Fruit fly (Drosophila melanogaster) whole organism, embryonic: ENCODE data around the gene Hr38.

Experiments
- Abd-B ChIP-seq: fragments of 200-800 bp; sonication (Bioruptor generic); optimal IDR thresholded peaks from 2 replicates; lab custom pipeline; 2018; ENCODE audit warnings: missing biosample characterization, mild to moderate bottlenecking, missing genetic modification characterization, moderate library complexity
- BEAF-32 ChIP-seq: fragments of 200-800 bp; sonication (Bioruptor generic); optimal IDR thresholded peaks from 3 replicates; lab custom pipeline; 2017; ENCODE audit warnings: missing biosample characterization, missing genetic modification characterization, mild to moderate bottlenecking, moderate library complexity, missing genetic modification reagents
- CG10274 ChIP-seq: fragments of 200-800 bp; sonication (Bioruptor generic); optimal IDR thresholded peaks from 3 replicates; lab custom pipeline; 2017; ENCODE audit warnings: missing biosample characterization, mild to moderate bottlenecking, missing genetic modification characterization
- CG10431 ChIP-seq: fragments of 200-800 bp; sonication (Bioruptor generic); optimal IDR thresholded peaks from 3 replicates; lab custom pipeline; 2018; ENCODE audit warnings: missing biosample characterization, mild to moderate bottlenecking, missing genetic modification characterization
- CG10979 ChIP-seq: fragments of 200-800 bp; sonication (Bioruptor generic); optimal IDR thresholded peaks from 2 replicates; lab custom pipeline; 2018; ENCODE audit warnings: missing biosample characterization, mild to moderate bottlenecking, missing genetic modification characterization, moderate library complexity
- CG11085 ChIP-seq: fragments of 200-800 bp; sonication (Bioruptor generic); IDR thresholded peaks from 2 replicates; pipeline ENCODE4 v1.3.6; 2022; ENCODE audit warnings: missing biosample characterization, missing genetic modification characterization
- CG11560 ChIP-seq: fragments of 200-800 bp; sonication (Bioruptor generic); IDR thresholded peaks from 3 replicates; pipeline ENCODE4 v1.3.6; 2022; ENCODE audit warnings: missing biosample characterization, missing genetic modification characterization
- CG11696 ChIP-seq: fragments of 200-800 bp; sonication (Bioruptor generic); IDR thresholded peaks from 2 replicates; pipeline ENCODE4 v1.3.6; 2022; ENCODE audit warnings: missing biosample characterization, missing genetic modification characterization
- CG12299 ChIP-seq: fragments of 200-800 bp; sonication (Bioruptor generic); optimal IDR thresholded peaks from 2 replicates; lab custom pipeline; 2018; ENCODE audit warnings: missing biosample characterization, mild to moderate bottlenecking, missing genetic modification characterization
- CG12744 ChIP-seq: fragments of 200-800 bp; sonication (Bioruptor generic); optimal IDR thresholded peaks from 2 replicates; lab custom pipeline; 2016; ENCODE audit warnings: missing biosample characterization, missing genetic modification characterization
- CG14014 ChIP-seq: fragments of 200-800 bp; sonication (Bioruptor generic); IDR thresholded peaks from 2 replicates; pipeline ENCODE4 v1.3.6; 2022; ENCODE audit warnings: missing biosample characterization, missing genetic modification characterization
- CG1647 ChIP-seq: fragments of 200-800 bp; sonication (Bioruptor generic); optimal IDR thresholded peaks from 3 replicates; lab custom pipeline; 2016; ENCODE audit warnings: missing biosample characterization, missing genetic modification characterization
- CG17612 ChIP-seq: fragments of 200-800 bp; sonication (Bioruptor generic); IDR thresholded peaks from 2 replicates; pipeline ENCODE4 v1.3.6; 2022; ENCODE audit warnings: missing biosample characterization, missing genetic modification characterization
- CG18764 ChIP-seq: fragments of 200-800 bp; sonication (Bioruptor generic); optimal IDR thresholded peaks from 3 replicates; lab custom pipeline; 2016; ENCODE audit warnings: missing biosample characterization, missing genetic modification characterization
- CG3065 ChIP-seq: fragments of 200-800 bp; sonication (Bioruptor generic); optimal IDR thresholded peaks from 2 replicates; lab custom pipeline; 2016; ENCODE audit warnings: missing biosample characterization, missing genetic modification characterization
- CG34376 ChIP-seq: fragments of 200-800 bp; sonication (Bioruptor generic); optimal IDR thresholded peaks from 2 replicates; lab custom pipeline; 2018; ENCODE audit warnings: missing biosample characterization, mild to moderate bottlenecking, missing genetic modification characterization
- CG3838 ChIP-seq: fragments of 200-800 bp; sonication (Bioruptor generic); optimal IDR thresholded peaks from 3 replicates; lab custom pipeline; 2016; ENCODE audit warnings: missing biosample characterization, missing genetic modification characterization
- CG4282 ChIP-seq: fragments of 200-800 bp; sonication (Bioruptor generic); optimal IDR thresholded peaks from 2 replicates; lab custom pipeline; 2016; ENCODE audit warnings: missing biosample characterization, missing genetic modification characterization
- CG4328 ChIP-seq: fragments of 200-800 bp; sonication (Bioruptor generic); optimal IDR thresholded peaks from 3 replicates; lab custom pipeline; 2017; ENCODE audit warnings: missing biosample characterization, missing genetic modification reagents, missing genetic modification characterization
- CG4360 ChIP-seq: fragments of 200-800 bp; sonication (Bioruptor generic); IDR thresholded peaks from 2 replicates; pipeline ENCODE4 v1.3.6; 2022; ENCODE audit warnings: missing biosample characterization, missing genetic modification characterization
- CG4424 ChIP-seq: fragments of 200-800 bp; sonication (Bioruptor generic); optimal IDR thresholded peaks from 3 replicates; lab custom pipeline; 2016; ENCODE audit warnings: missing biosample characterization, missing genetic modification characterization
- CG7556 ChIP-seq: fragments of 200-800 bp; sonication (Bioruptor generic); optimal IDR thresholded peaks from 2 replicates; lab custom pipeline; 2017; ENCODE audit warnings: missing biosample characterization, mild to moderate bottlenecking, missing genetic modification characterization
- CG8359 ChIP-seq: fragments of 200-800 bp; sonication (Bioruptor generic); optimal IDR thresholded peaks from 2 replicates; lab custom pipeline; 2017; ENCODE audit warnings: missing biosample characterization, mild to moderate bottlenecking, missing genetic modification characterization, borderline replicate concordance
- CG9609 ChIP-seq: fragments of 200-800 bp; sonication (Bioruptor generic); optimal IDR thresholded peaks from 3 replicates; lab custom pipeline; 2016; ENCODE audit warnings: missing biosample characterization, missing genetic modification characterization
- Dad ChIP-seq: fragments of 200-800 bp; sonication (Bioruptor generic); optimal IDR thresholded peaks from 3 replicates; lab custom pipeline; 2016; ENCODE audit warnings: missing biosample characterization, missing genetic modification characterization
- Dref ChIP-seq: fragments of 200-800 bp; sonication (Bioruptor generic); IDR thresholded peaks from 2 replicates; pipeline ENCODE4 v1.3.6; 2022; ENCODE audit warnings: missing biosample characterization, missing genetic modification characterization
- Drgx ChIP-seq: fragments of 200-800 bp; sonication (Bioruptor generic); IDR thresholded peaks from 2 replicates; pipeline ENCODE4 v1.3.6; 2022; ENCODE audit warnings: missing biosample characterization, missing genetic modification characterization
- Hey ChIP-seq: fragments of 200-800 bp; sonication (Bioruptor generic); optimal IDR thresholded peaks from 3 replicates; lab custom pipeline; 2018; ENCODE audit warnings: missing biosample characterization, mild to moderate bottlenecking, missing genetic modification characterization
- Lim3 ChIP-seq: fragments of 200-800 bp; sonication (Bioruptor generic); IDR thresholded peaks from 2 replicates; pipeline ENCODE4 v1.3.6; 2022; ENCODE audit warnings: missing biosample characterization, missing genetic modification characterization
- Mad ChIP-seq: fragments of 200-800 bp; sonication (Bioruptor generic); optimal IDR thresholded peaks from 2 replicates; lab custom pipeline; 2016; ENCODE audit warnings: missing biosample characterization, missing genetic modification characterization
- Myb ChIP-seq: fragments of 200-800 bp; sonication (Bioruptor generic); optimal IDR thresholded peaks from 2 replicates; lab custom pipeline; 2016; ENCODE audit warnings: missing biosample characterization, missing genetic modification characterization
- PHDP ChIP-seq: fragments of 200-800 bp; sonication (Bioruptor generic); optimal IDR thresholded peaks from 3 replicates; lab custom pipeline; 2018; ENCODE audit warnings: missing biosample characterization, mild to moderate bottlenecking, missing genetic modification characterization, moderate library complexity
- Six4 ChIP-seq: fragments of 200-800 bp; sonication (Bioruptor generic); optimal IDR thresholded peaks from 2 replicates; lab custom pipeline; 2016; ENCODE audit warnings: missing biosample characterization, missing genetic modification characterization
- Spps ChIP-seq: fragments of 200-800 bp; sonication (Bioruptor generic); optimal IDR thresholded peaks from 2 replicates; lab custom pipeline; 2018; ENCODE audit warnings: missing biosample characterization, mild to moderate bottlenecking, missing genetic modification characterization
- Taf1 ChIP-seq: fragments of 200-800 bp; sonication (Bioruptor generic); IDR thresholded peaks from 2 replicates; pipeline ENCODE4 v1.3.6; 2022; ENCODE audit warnings: missing biosample characterization, missing genetic modification characterization
- abd-A ChIP-seq: fragments of 200-800 bp; sonication (Bioruptor generic); optimal IDR thresholded peaks from 3 replicates; lab custom pipeline; 2019; ENCODE audit warnings: missing biosample characterization, mild to moderate bottlenecking, missing genetic modification characterization, moderate library complexity
- corto ChIP-seq: fragments of 200-800 bp; sonication (Bioruptor generic); optimal IDR thresholded peaks from 2 replicates; lab custom pipeline; 2016; ENCODE audit warnings: missing biosample characterization, mild to moderate bottlenecking, missing genetic modification characterization, moderate library complexity
- dati ChIP-seq: fragments of 200-800 bp; sonication (Bioruptor generic); IDR thresholded peaks from 2 replicates; pipeline ENCODE4 v1.3.6; 2022; ENCODE audit warnings: missing biosample characterization, missing genetic modification characterization
- dpn ChIP-seq, 2 experiments: fragments of 200-800 bp; sonication (Bioruptor generic); optimal IDR thresholded peaks; 3 replicates each; lab custom pipeline; 2016; ENCODE audit warnings: missing biosample characterization in 2 of 2, missing genetic modification characterization in 2 of 2
- fd102C ChIP-seq: fragments of 200-800 bp; sonication (Bioruptor generic); optimal IDR thresholded peaks from 2 replicates; lab custom pipeline; 2018; ENCODE audit warnings: missing biosample characterization, mild to moderate bottlenecking, missing genetic modification characterization, moderate library complexity
- fu2 ChIP-seq: fragments of 200-800 bp; sonication (Bioruptor generic); optimal IDR thresholded peaks from 2 replicates; lab custom pipeline; 2016; ENCODE audit warnings: missing biosample characterization, missing genetic modification characterization
- gfzf ChIP-seq: fragments of 200-800 bp; sonication (Bioruptor generic); optimal IDR thresholded peaks from 2 replicates; lab custom pipeline; 2016; ENCODE audit warnings: missing biosample characterization, mild to moderate bottlenecking, missing genetic modification characterization, moderate library complexity
- grau ChIP-seq: fragments of 200-800 bp; optimal IDR thresholded peaks from 3 replicates; lab custom pipeline; 2019; ENCODE audit warnings: missing biosample characterization, mild to moderate bottlenecking, missing genetic modification characterization, moderate library complexity
- ham ChIP-seq: fragments of 200-800 bp; sonication (Bioruptor generic); IDR thresholded peaks from 2 replicates; pipeline ENCODE4 v1.3.6; 2022; ENCODE audit warnings: missing biosample characterization, missing genetic modification characterization
- insv ChIP-seq, 2 experiments: fragments of 200-800 bp; sonication (Bioruptor generic); optimal IDR thresholded peaks; 3 replicates each; lab custom pipeline; 2016 to 2018; ENCODE audit warnings: missing biosample characterization in 2 of 2, missing genetic modification characterization in 2 of 2
- oc ChIP-seq: fragments of 200-800 bp; sonication (Bioruptor generic); optimal IDR thresholded peaks from 2 replicates; lab custom pipeline; 2018; ENCODE audit warnings: missing biosample characterization, mild to moderate bottlenecking, missing genetic modification characterization, moderate library complexity
- pfk ChIP-seq: fragments of 200-800 bp; sonication (Bioruptor generic); optimal IDR thresholded peaks from 2 replicates; lab custom pipeline; 2018; ENCODE audit warnings: missing biosample characterization, mild to moderate bottlenecking, missing genetic modification characterization, moderate library complexity
- pnt ChIP-seq: fragments of 200-800 bp; sonication (Bioruptor generic); optimal IDR thresholded peaks from 3 replicates; lab custom pipeline; 2016; ENCODE audit warnings: missing biosample characterization, missing genetic modification characterization
- sisA ChIP-seq: fragments of 200-800 bp; sonication (Bioruptor generic); IDR thresholded peaks from 2 replicates; pipeline ENCODE4 v1.3.6; 2022; ENCODE audit warnings: missing biosample characterization, missing genetic modification characterization
- tap ChIP-seq: fragments of 200-800 bp; optimal IDR thresholded peaks from 3 replicates; lab custom pipeline; 2019; ENCODE audit warnings: missing biosample characterization, mild to moderate bottlenecking, missing genetic modification characterization, moderate library complexity
- toy ChIP-seq: fragments of 200-800 bp; sonication (Bioruptor generic); IDR thresholded peaks from 2 replicates; pipeline ENCODE4 v1.3.6; 2022; ENCODE audit warnings: missing biosample characterization, missing genetic modification characterization
- tx ChIP-seq: fragments of 200-800 bp; sonication (Bioruptor generic); optimal IDR thresholded peaks from 2 replicates; lab custom pipeline; 2016; ENCODE audit warnings: missing biosample characterization, missing genetic modification characterization

Gene Hr38

DNA sequence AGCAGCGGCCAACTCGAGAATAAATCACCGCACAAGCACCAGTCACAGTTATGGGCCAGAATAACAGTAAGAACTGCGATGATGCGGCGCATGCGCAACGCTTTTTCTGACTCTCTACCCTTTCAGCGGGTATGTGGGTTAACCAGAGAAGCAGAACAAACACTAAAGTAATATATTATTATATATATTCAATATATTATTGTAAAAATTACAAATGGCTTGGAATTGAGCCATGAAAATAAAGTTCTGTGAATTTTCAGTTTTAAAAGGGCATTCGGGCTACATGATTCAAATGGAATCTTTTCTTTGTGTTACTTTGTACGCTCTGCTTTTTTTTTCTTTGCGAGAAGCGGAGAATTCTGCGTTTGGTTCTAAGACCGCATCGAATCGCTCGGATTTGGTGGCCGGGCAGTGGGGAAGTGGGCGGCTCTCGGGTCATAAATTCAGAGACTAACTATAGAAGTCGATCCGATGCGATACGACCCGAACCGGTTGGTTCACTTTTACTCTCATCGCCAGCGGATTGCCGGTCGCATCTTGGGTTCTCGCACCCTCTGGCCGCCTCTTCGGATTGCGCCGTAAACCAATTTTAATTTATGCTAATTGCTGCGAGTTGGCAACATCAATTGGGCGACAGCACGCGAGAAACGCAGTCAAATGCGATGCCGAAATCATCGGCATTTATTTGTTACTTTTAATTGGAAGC lies 13.7 kb downstream of the Hr38 start (continued):
- no peak for TF ChIP-seq CG4328 (GFP tag; lab: Kevin White, UChicago)
- TF ChIP-seq CG11560 = no peak
- TF ChIP-seq gfzf (GFP tag; lab: Kevin White, UChicago) = no peak
- TF ChIP-seq ham = no peak
- TF ChIP-seq PHDP (tag; lab: Kevin White, UChicago) = no peak
- TF ChIP-seq corto (GFP tag; lab: Kevin White, UChicago) = no peak
- no peak for TF ChIP-seq CG4360 (GFP tag; lab: Robert Waterston, UW)
- no peak for TF ChIP-seq CG1647 (GFP tag; lab: Kevin White, UChicago)
- TF ChIP-seq CG3838 (GFP tag; lab: Kevin White, UChicago) = no peak
- TF ChIP-seq CG11696 = no peak
- no peak for TF ChIP-seq dpn (GFP tag; optimal IDR thresholded peaks at IDR 0.05; lab: Kevin White, UChicago)
- no peak for TF ChIP-seq CG8359 (GFP tag; lab: Kevin White, UChicago)
- TF ChIP-seq CG9609 = no peak
- no peak for TF ChIP-seq Dref (GFP tag; lab: Robert Waterston, UW)
- no peak for TF ChIP-seq Abd-B (GFP tag; lab: Kevin White, UChicago)
- TF ChIP-seq Spps (tag; lab: Kevin White, UChicago) = no peak
- TF ChIP-seq insv (GFP tag; optimal IDR thresholded peaks at IDR 0.05; lab: Kevin White, UChicago) = no peak
- no peak for TF ChIP-seq dati
- no peak for TF ChIP-seq toy
- no peak for TF ChIP-seq fd102C (GFP tag; lab: Kevin White, UChicago)
- TF ChIP-seq Taf1 (GFP tag; lab: Robert Waterston, UW) = no peak
- TF ChIP-seq CG34376 (GFP tag; lab: Kevin White, UChicago) = no peak
- TF ChIP-seq tx = no peak
- TF ChIP-seq abd-A (tag; lab: Kevin White, UChicago) = no peak
- no peak for TF ChIP-seq Hey (tag; lab: Kevin White, UChicago)
- no peak for TF ChIP-seq CG10274 (GFP tag; lab: Kevin White, UChicago)
- TF ChIP-seq tap (tag; lab: Kevin White, UChicago) = no peak
- TF ChIP-seq pfk (GFP tag; lab: Kevin White, UChicago) = no peak
- no peak for TF ChIP-seq CG7556
- TF ChIP-seq fu2 (GFP tag; lab: Kevin White, UChicago) = no peak
- no peak for TF ChIP-seq CG17612 (GFP tag; lab: Robert Waterston, UW)
- no peak for TF ChIP-seq Lim3 (GFP tag; lab: Robert Waterston, UW)
- peak; percentile 35; the same call in 1 of the 2 replicates for TF ChIP-seq Drgx (GFP tag; lab: Robert Waterston, UW)
- TF ChIP-seq grau (tag; lab: Kevin White, UChicago) = no peak
- no peak for TF ChIP-seq Mad
- TF ChIP-seq pnt (GFP tag; lab: Kevin White, UChicago) = no peak
- TF ChIP-seq BEAF-32 (GFP tag; lab: Kevin White, UChicago) = no peak
- TF ChIP-seq CG12299 (tag; lab: Kevin White, UChicago) = no peak
- no peak for TF ChIP-seq oc (tag; lab: Kevin White, UChicago)
- no peak for TF ChIP-seq CG10979 (tag; lab: Kevin White, UChicago)
- no peak for TF ChIP-seq CG10431
- no peak for TF ChIP-seq CG12744 (GFP tag; lab: Kevin White, UChicago)
- no peak for TF ChIP-seq CG4282 (GFP tag; lab: Kevin White, UChicago)
- no peak for TF ChIP-seq sisA (GFP tag; lab: Robert Waterston, UW)
- no peak for TF ChIP-seq CG14014 (GFP tag; lab: Robert Waterston, UW)
- no peak for TF ChIP-seq Six4 (GFP tag; lab: Kevin White, UChicago)
- no peak for TF ChIP-seq CG18764 (GFP tag; lab: Kevin White, UChicago)
- no peak for TF ChIP-seq CG11085 (GFP tag; lab: Robert Waterston, UW)
- TF ChIP-seq CG4424 = no peak
- TF ChIP-seq Myb (GFP tag; lab: Kevin White, UChicago) = no peak
- TF ChIP-seq CG3065 (GFP tag; lab: Kevin White, UChicago) = no peak
- no peak for TF ChIP-seq Dad (GFP tag; lab: Kevin White, UChicago)
